Fruit fly (Drosophila melanogaster) whole organism, embryonic: ENCODE measurements around the gene Cap-D3.

Source experiments
- Adf1 ChIP-seq: fragments of 200-800 bp; sonication (Bioruptor generic); IDR thresholded peaks from 2 replicates; pipeline ENCODE4 v1.3.6; 2022; ENCODE audit warnings: missing biosample characterization, missing genetic modification characterization
- Atf-2 ChIP-seq: fragments of 200-800 bp; sonication (Bioruptor generic); optimal IDR thresholded peaks from 2 replicates; lab custom pipeline; 2016; ENCODE audit warnings: missing biosample characterization, missing genetic modification characterization
- Bgb ChIP-seq: fragments of 200-800 bp; sonication (Bioruptor generic); IDR thresholded peaks from 2 replicates; pipeline ENCODE4 v1.3.6; 2022; ENCODE audit warnings: missing biosample characterization, missing genetic modification characterization; ENCODE audit not compliant: partially characterized antibody
- BtbVII ChIP-seq: fragments of 200-800 bp; sonication (Bioruptor generic); optimal IDR thresholded peaks from 3 replicates; lab custom pipeline; 2017; ENCODE audit warnings: missing biosample characterization, mild to moderate bottlenecking, missing genetic modification characterization
- CG10267 ChIP-seq: fragments of 200-800 bp; sonication (Bioruptor generic); optimal IDR thresholded peaks from 2 replicates; lab custom pipeline; 2018; ENCODE audit warnings: missing biosample characterization, mild to moderate bottlenecking, missing genetic modification characterization, moderate library complexity
- CG10565 ChIP-seq: fragments of 200-800 bp; sonication (Bioruptor generic); optimal IDR thresholded peaks from 3 replicates; lab custom pipeline; 2016; ENCODE audit warnings: missing biosample characterization, mild to moderate bottlenecking, missing genetic modification characterization
- CG11247 ChIP-seq: fragments of 200-800 bp; sonication (Bioruptor generic); IDR thresholded peaks from 2 replicates; pipeline ENCODE4 v1.3.6; 2022; ENCODE audit warnings: missing biosample characterization, missing genetic modification characterization
- CG14667 ChIP-seq: fragments of 200-800 bp; sonication (Bioruptor generic); IDR thresholded peaks from 2 replicates; pipeline ENCODE4 v1.3.6; 2022; ENCODE audit warnings: missing biosample characterization, missing genetic modification characterization
- CG16813 ChIP-seq: fragments of 200-800 bp; sonication (Bioruptor generic); IDR thresholded peaks from 3 replicates; pipeline ENCODE4 v1.3.6; 2022; ENCODE audit warnings: missing biosample characterization, missing genetic modification characterization; ENCODE audit not compliant: partially characterized antibody
- CG17612 ChIP-seq: fragments of 200-800 bp; sonication (Bioruptor generic); IDR thresholded peaks from 2 replicates; pipeline ENCODE4 v1.3.6; 2022; ENCODE audit warnings: missing biosample characterization, missing genetic modification characterization
- CG18764 ChIP-seq: fragments of 200-800 bp; sonication (Bioruptor generic); optimal IDR thresholded peaks from 3 replicates; lab custom pipeline; 2016; ENCODE audit warnings: missing biosample characterization, missing genetic modification characterization
- CG2712 ChIP-seq: fragments of 200-800 bp; optimal IDR thresholded peaks from 3 replicates; lab custom pipeline; 2019; ENCODE audit warnings: missing biosample characterization, mild to moderate bottlenecking, missing genetic modification characterization, moderate library complexity
- CG30403 ChIP-seq: fragments of 200-800 bp; sonication (Bioruptor generic); optimal IDR thresholded peaks from 3 replicates; lab custom pipeline; 2016; ENCODE audit warnings: missing biosample characterization, missing genetic modification characterization
- CG3163 ChIP-seq: fragments of 200-800 bp; sonication (Bioruptor generic); optimal IDR thresholded peaks from 3 replicates; lab custom pipeline; 2016; ENCODE audit warnings: missing biosample characterization, missing genetic modification characterization
- CG3838 ChIP-seq: fragments of 200-800 bp; sonication (Bioruptor generic); optimal IDR thresholded peaks from 3 replicates; lab custom pipeline; 2016; ENCODE audit warnings: missing biosample characterization, missing genetic modification characterization
- CG43689 ChIP-seq: fragments of 200-800 bp; sonication (Bioruptor generic); IDR thresholded peaks from 2 replicates; pipeline ENCODE4 v1.3.6; 2022; ENCODE audit warnings: missing biosample characterization, missing genetic modification characterization
- CG4854 ChIP-seq: fragments of 200-800 bp; sonication (Bioruptor generic); optimal IDR thresholded peaks from 2 replicates; lab custom pipeline; 2016; ENCODE audit warnings: missing biosample characterization, missing genetic modification characterization, inconsistent platforms
- CG6272 ChIP-seq: fragments of 200-800 bp; sonication (Bioruptor generic); IDR thresholded peaks from 2 replicates; pipeline ENCODE4 v1.3.6; 2022; ENCODE audit warnings: missing biosample characterization, missing genetic modification characterization
- CG7372 ChIP-seq: fragments of 200-800 bp; sonication (Bioruptor generic); IDR thresholded peaks from 2 replicates; pipeline ENCODE4 v1.3.6; 2022; ENCODE audit warnings: missing biosample characterization, missing genetic modification characterization
- CHES-1-like ChIP-seq: fragments of 200-800 bp; sonication (Bioruptor generic); optimal IDR thresholded peaks from 2 replicates; lab custom pipeline; 2016; ENCODE audit warnings: missing biosample characterization, missing genetic modification characterization
- Deaf1 ChIP-seq: fragments of 200-800 bp; optimal IDR thresholded peaks from 3 replicates; lab custom pipeline; 2019; ENCODE audit warnings: missing biosample characterization, mild to moderate bottlenecking, missing genetic modification characterization, moderate library complexity
- Dip3 ChIP-seq: fragments of 200-800 bp; sonication (Bioruptor generic); optimal IDR thresholded peaks from 3 replicates; lab custom pipeline; 2016; ENCODE audit warnings: missing biosample characterization, missing genetic modification characterization
- HLH54F ChIP-seq: fragments of 200-800 bp; sonication (Bioruptor generic); optimal IDR thresholded peaks from 3 replicates; lab custom pipeline; 2016; ENCODE audit warnings: missing biosample characterization, missing genetic modification characterization
- HmgZ ChIP-seq: fragments of 200-800 bp; sonication (Bioruptor generic); optimal IDR thresholded peaks from 2 replicates; lab custom pipeline; 2018; ENCODE audit warnings: missing biosample characterization, mild to moderate bottlenecking, missing genetic modification characterization
- NK7.1 ChIP-seq: fragments of 200-800 bp; sonication (Bioruptor generic); optimal IDR thresholded peaks from 3 replicates; lab custom pipeline; 2016; ENCODE audit warnings: missing biosample characterization, missing genetic modification characterization
- Nf-YC ChIP-seq: fragments of 200-800 bp; optimal IDR thresholded peaks from 3 replicates; lab custom pipeline; 2019; ENCODE audit warnings: missing biosample characterization, mild to moderate bottlenecking, missing genetic modification characterization, moderate library complexity
- Poxn ChIP-seq: fragments of 200-800 bp; sonication (Bioruptor generic); IDR thresholded peaks from 2 replicates; pipeline ENCODE4 v1.3.6; 2022; ENCODE audit warnings: missing biosample characterization, missing genetic modification characterization
- Stat92E ChIP-seq, 3 experiments: fragments of >200 bp in 2 of 3; fragments of 200-800 bp in 1 of 3; sonication (Bioruptor generic) in 1 of 3; optimal IDR thresholded peaks; 2 replicates each; lab custom pipeline; 2017 to 2019; ENCODE audit warnings: missing biosample characterization in 3 of 3, missing genetic modification characterization in 3 of 3, mild to moderate bottlenecking in 1 of 3, moderate library complexity in 1 of 3
- ac ChIP-seq: fragments of 200-800 bp; sonication (Bioruptor generic); optimal IDR thresholded peaks from 3 replicates; lab custom pipeline; 2017; ENCODE audit warnings: missing biosample characterization, mild to moderate bottlenecking, missing genetic modification characterization
- bigmax ChIP-seq: fragments of 200-800 bp; sonication (Bioruptor generic); optimal IDR thresholded peaks from 2 replicates; lab custom pipeline; 2018; ENCODE audit warnings: missing biosample characterization, mild to moderate bottlenecking, missing genetic modification characterization
- bsh ChIP-seq, 2 experiments: fragments of 200-800 bp; sonication (Bioruptor generic); optimal IDR thresholded peaks; 2 replicates each; lab custom pipeline; 2017 to 2018; ENCODE audit warnings: mild to moderate bottlenecking in 2 of 2, missing biosample characterization in 2 of 2, missing genetic modification characterization in 2 of 2, moderate library complexity in 1 of 2
- exex ChIP-seq: fragments of 200-800 bp; sonication (Bioruptor generic); optimal IDR thresholded peaks from 4 replicates; lab custom pipeline; 2018; ENCODE audit warnings: missing biosample characterization, mild to moderate bottlenecking, missing genetic modification characterization, moderate library complexity
- grn ChIP-seq: fragments of 200-800 bp; sonication (Bioruptor generic); optimal IDR thresholded peaks from 3 replicates; lab custom pipeline; 2017; ENCODE audit warnings: missing biosample characterization, missing genetic modification characterization
- hbn ChIP-seq: fragments of 200-800 bp; sonication (Bioruptor generic); IDR thresholded peaks from 2 replicates; pipeline ENCODE4 v1.3.6; 2022; ENCODE audit warnings: missing biosample characterization, missing genetic modification characterization; ENCODE audit not compliant: partially characterized antibody
- her ChIP-seq: fragments of 200-800 bp; sonication (Bioruptor generic); optimal IDR thresholded peaks from 2 replicates; lab custom pipeline; 2016; ENCODE audit warnings: missing biosample characterization, missing genetic modification characterization
- insv ChIP-seq, 2 experiments: fragments of 200-800 bp; sonication (Bioruptor generic); optimal IDR thresholded peaks; 3 replicates each; lab custom pipeline; 2016 to 2018; ENCODE audit warnings: missing biosample characterization in 2 of 2, missing genetic modification characterization in 2 of 2
- kni ChIP-seq: fragments of 200-800 bp; sonication (Bioruptor generic); optimal IDR thresholded peaks from 3 replicates; lab custom pipeline; 2017; ENCODE audit warnings: mild to moderate bottlenecking, missing biosample characterization, missing genetic modification reagents, missing genetic modification characterization
- lov ChIP-seq, 2 experiments: fragments of 200-800 bp in 1 of 2; fragments of >200 bp in 1 of 2; sonication (Bioruptor generic) in 1 of 2; IDR thresholded peaks in 1 of 2; optimal IDR thresholded peaks in 1 of 2; 2 replicates in 1 of 2; 3 replicates in 1 of 2; pipeline versions ENCODE4 v1.3.6 to Lab custom; 2017 to 2022; ENCODE audit warnings: missing biosample characterization in 1 of 2, missing genetic modification characterization in 1 of 2
- oc ChIP-seq: fragments of 200-800 bp; sonication (Bioruptor generic); optimal IDR thresholded peaks from 2 replicates; lab custom pipeline; 2018; ENCODE audit warnings: missing biosample characterization, mild to moderate bottlenecking, missing genetic modification characterization, moderate library complexity
- odd ChIP-seq: fragments of 200-800 bp; sonication (Bioruptor generic); optimal IDR thresholded peaks from 2 replicates; lab custom pipeline; 2017; ENCODE audit warnings: missing biosample characterization, mild to moderate bottlenecking, missing genetic modification characterization
- pita ChIP-seq: fragments of 200-800 bp; sonication (Bioruptor generic); optimal IDR thresholded peaks from 2 replicates; lab custom pipeline; 2017; ENCODE audit warnings: missing biosample characterization, mild to moderate bottlenecking, missing genetic modification characterization
- psq ChIP-seq: fragments of 200-800 bp; sonication (Bioruptor generic); optimal IDR thresholded peaks from 2 replicates; lab custom pipeline; 2017; ENCODE audit warnings: missing biosample characterization, missing genetic modification characterization
- sisA ChIP-seq: fragments of 200-800 bp; sonication (Bioruptor generic); IDR thresholded peaks from 2 replicates; pipeline ENCODE4 v1.3.6; 2022; ENCODE audit warnings: missing biosample characterization, missing genetic modification characterization
- tgo ChIP-seq: fragments of 200-800 bp; sonication (Bioruptor generic); IDR thresholded peaks from 3 replicates; pipeline ENCODE4 v1.3.6; 2022; ENCODE audit warnings: missing biosample characterization, missing genetic modification characterization
- unpg ChIP-seq: fragments of 200-800 bp; sonication (Bioruptor generic); optimal IDR thresholded peaks from 3 replicates; lab custom pipeline; 2018; ENCODE audit warnings: missing biosample characterization, mild to moderate bottlenecking, missing genetic modification characterization, moderate library complexity
- vfl ChIP-seq: fragments of 200-800 bp; sonication (Bioruptor generic); optimal IDR thresholded peaks from 2 replicates; lab custom pipeline; 2016; ENCODE audit warnings: missing biosample characterization, missing genetic modification characterization
- wor ChIP-seq: fragments of 200-800 bp; sonication (Bioruptor generic); IDR thresholded peaks from 2 replicates; pipeline ENCODE4 v1.3.6; 2022; ENCODE audit warnings: missing biosample characterization, missing genetic modification characterization
- z ChIP-seq: fragments of 200-800 bp; sonication (Bioruptor generic); IDR thresholded peaks from 3 replicates; pipeline ENCODE4 v1.3.6; 2022; ENCODE audit warnings: missing biosample characterization, missing genetic modification characterization
- zen ChIP-seq: fragments of 200-800 bp; sonication (Bioruptor generic); optimal IDR thresholded peaks from 3 replicates; lab custom pipeline; 2018; ENCODE audit warnings: missing biosample characterization, mild to moderate bottlenecking, missing genetic modification characterization, moderate library complexity

The Cap-D3 gene

DNA sequence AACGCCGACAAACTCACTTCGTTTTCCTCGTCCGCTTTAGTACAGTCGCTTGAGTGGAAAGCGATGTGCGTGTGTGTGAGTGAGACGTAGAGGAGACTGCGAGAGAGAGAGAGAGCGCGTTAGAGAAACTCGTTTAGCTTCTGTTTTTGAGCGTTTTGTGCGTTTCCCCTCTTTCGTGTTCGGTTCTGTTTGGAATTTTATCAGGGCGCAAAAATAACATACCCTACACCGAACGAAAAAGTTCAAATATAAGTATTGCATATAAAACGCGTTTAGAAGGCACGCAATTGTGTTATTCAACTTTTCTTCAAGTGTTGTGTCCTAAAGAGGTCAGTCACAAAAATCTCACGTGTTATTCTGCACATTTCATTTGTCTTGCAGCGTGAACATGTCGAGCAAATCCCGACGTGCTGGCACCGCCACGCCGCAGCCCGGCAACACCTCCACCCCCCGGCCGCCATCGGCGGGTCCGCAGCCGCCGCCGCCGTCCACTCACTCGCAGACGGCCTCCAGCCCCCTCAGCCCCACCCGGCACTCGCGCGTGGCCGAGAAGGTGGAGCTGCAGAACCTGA is 17.3 kb downstream of the Cap-D3 start (continued):
- no peak for TF ChIP-seq lov (optimal IDR thresholded peaks at IDR 0.05; lab: Kevin White, UChicago)
- 0 out of 3 replicates have a peak, but pooled peaks have one; percentile 42 for TF ChIP-seq lov (GFP tag; IDR thresholded peaks at IDR 0.05; lab: Robert Waterston, UW)
- no peak for TF ChIP-seq ac (GFP tag; lab: Kevin White, UChicago)
- peak; percentile 0 for TF ChIP-seq Dip3 (GFP tag; lab: Kevin White, UChicago)
- TF ChIP-seq CG17612 (GFP tag; lab: Robert Waterston, UW) = no peak
- TF ChIP-seq CG3163 = no peak
- TF ChIP-seq exex = peak; percentile 21
- TF ChIP-seq Atf-2 (GFP tag; lab: Kevin White, UChicago) = no peak
- TF ChIP-seq zen (tag; lab: Kevin White, UChicago) = no peak
- no peak for TF ChIP-seq bigmax (GFP tag; lab: Kevin White, UChicago)
- no peak for TF ChIP-seq oc (tag; lab: Kevin White, UChicago)
- TF ChIP-seq CG2712 (tag; lab: Kevin White, UChicago) = peak; percentile 47
- peak; percentile 57 for TF ChIP-seq HmgZ
- peak; percentile 21; the same call in 1 of the 2 replicates for TF ChIP-seq CG7372 (GFP tag; lab: Robert Waterston, UW)
- TF ChIP-seq z (GFP tag; lab: Robert Waterston, UW) = peak; percentile 99
- peak; percentile 66 for TF ChIP-seq Deaf1 (tag; lab: Kevin White, UChicago)
- no peak for TF ChIP-seq CG4854 (GFP tag; lab: Kevin White, UChicago)
- TF ChIP-seq CG14667 (GFP tag; lab: Robert Waterston, UW) = no peak
- peak; percentile 61 for TF ChIP-seq CHES-1-like (GFP tag; lab: Kevin White, UChicago)
- peak; percentile 70 for TF ChIP-seq her (GFP tag; lab: Kevin White, UChicago)
- TF ChIP-seq grn (GFP tag; lab: Kevin White, UChicago) = no peak
- no peak for TF ChIP-seq Stat92E (GFP tag; optimal IDR thresholded peaks at IDR 0.05; lab: Kevin White, UChicago)
- peak; percentile 57 for TF ChIP-seq CG30403 (GFP tag; lab: Kevin White, UChicago)
- no peak for TF ChIP-seq CG10267
- no peak for TF ChIP-seq CG3838 (GFP tag; lab: Kevin White, UChicago)
- peak; percentile 57; the same call in 2 of the 3 replicates for TF ChIP-seq tgo (GFP tag; lab: Robert Waterston, UW)
- TF ChIP-seq CG18764 (GFP tag; lab: Kevin White, UChicago) = no peak
- TF ChIP-seq CG43689 = no peak
- no peak; the same call in 1 of the 2 replicates for TF ChIP-seq hbn (GFP tag; lab: Robert Waterston, UW)
- peak; percentile 44 for TF ChIP-seq psq (GFP tag; lab: Kevin White, UChicago)
- TF ChIP-seq Nf-YC (tag; lab: Kevin White, UChicago) = peak; percentile 38
- no peak for TF ChIP-seq BtbVII
- no peak for TF ChIP-seq vfl
- TF ChIP-seq CG6272 (GFP tag; lab: Robert Waterston, UW) = no peak; the same call in 1 of the 2 replicates
- TF ChIP-seq Poxn = 0 out of 2 replicates have a peak, but pooled peaks have one; percentile 39
- TF ChIP-seq unpg (GFP tag; lab: Kevin White, UChicago) = peak; percentile 59
- TF ChIP-seq Adf1 (GFP tag; lab: Robert Waterston, UW) = peak; percentile 75
- TF ChIP-seq CG10565 = no peak
- peak; percentile 54; the same call in 1 of the 2 replicates for TF ChIP-seq sisA (GFP tag; lab: Robert Waterston, UW)
- peak; percentile 34 for TF ChIP-seq HLH54F (GFP tag; lab: Kevin White, UChicago)
- TF ChIP-seq odd (GFP tag; lab: Kevin White, UChicago) = peak; percentile 53
- no peak for TF ChIP-seq kni (GFP tag; lab: Kevin White, UChicago)
- peak; percentile 36; the same call in 1 of the 3 replicates for TF ChIP-seq CG16813
- no peak for TF ChIP-seq pita
- TF ChIP-seq wor (GFP tag; lab: Robert Waterston, UW) = no peak
- peak in 1 of 2 experiments; percentile 27 for TF ChIP-seq insv (GFP tag; optimal IDR thresholded peaks at IDR 0.05; lab: Kevin White, UChicago)
- peak; percentile 24 for TF ChIP-seq Bgb (GFP tag; lab: Robert Waterston, UW)
- no peak for TF ChIP-seq CG11247 (GFP tag; lab: Robert Waterston, UW)
- peak in 1 of 2 experiments; percentile 55 for TF ChIP-seq bsh (GFP tag; optimal IDR thresholded peaks at IDR 0.05; lab: Kevin White, UChicago)
- no peak for TF ChIP-seq NK7.1 (GFP tag; lab: Kevin White, UChicago)
